Fruit fly (Drosophila melanogaster) whole organism, embryonic: Measurements from ENCODE around the gene Mtp.

Source experiments
- ATbp ChIP-seq: fragments of 200-800 bp; sonication (Bioruptor generic); optimal IDR thresholded peaks from 2 replicates; lab custom pipeline; 2017; ENCODE audit warnings: missing biosample characterization, mild to moderate bottlenecking, missing genetic modification characterization, missing genetic modification reagents
- Adf1 ChIP-seq: fragments of 200-800 bp; sonication (Bioruptor generic); IDR thresholded peaks from 2 replicates; pipeline ENCODE4 v1.3.6; 2022; ENCODE audit warnings: missing biosample characterization, missing genetic modification characterization
- BEAF-32 ChIP-seq: fragments of 200-800 bp; sonication (Bioruptor generic); optimal IDR thresholded peaks from 3 replicates; lab custom pipeline; 2017; ENCODE audit warnings: missing biosample characterization, missing genetic modification characterization, mild to moderate bottlenecking, moderate library complexity, missing genetic modification reagents
- CG11456 ChIP-seq: fragments of 200-800 bp; sonication (Bioruptor generic); IDR thresholded peaks from 3 replicates; pipeline ENCODE4 v1.3.6; 2022; ENCODE audit warnings: missing biosample characterization, missing genetic modification characterization
- CG11696 ChIP-seq: fragments of 200-800 bp; sonication (Bioruptor generic); IDR thresholded peaks from 2 replicates; pipeline ENCODE4 v1.3.6; 2022; ENCODE audit warnings: missing biosample characterization, missing genetic modification characterization
- CG11723 ChIP-seq: fragments of 200-800 bp; sonication (Bioruptor generic); optimal IDR thresholded peaks from 2 replicates; lab custom pipeline; 2017; ENCODE audit warnings: missing biosample characterization, mild to moderate bottlenecking, missing genetic modification characterization
- CG12942 ChIP-seq: fragments of 200-800 bp; sonication (Bioruptor generic); optimal IDR thresholded peaks from 3 replicates; lab custom pipeline; 2016; ENCODE audit warnings: missing biosample characterization, missing genetic modification characterization
- CG15073 ChIP-seq: fragments of 200-800 bp; sonication (Bioruptor generic); optimal IDR thresholded peaks from 2 replicates; lab custom pipeline; 2016; ENCODE audit warnings: missing biosample characterization, missing genetic modification characterization
- CG15514 ChIP-seq: fragments of 200-800 bp; sonication (Bioruptor generic); optimal IDR thresholded peaks from 3 replicates; lab custom pipeline; 2017; ENCODE audit warnings: missing biosample characterization, missing genetic modification characterization, mild to moderate bottlenecking, moderate library complexity, missing genetic modification reagents
- CG17359 ChIP-seq: fragments of 200-800 bp; sonication (Bioruptor generic); optimal IDR thresholded peaks from 3 replicates; lab custom pipeline; 2018; ENCODE audit warnings: missing biosample characterization, mild to moderate bottlenecking, missing genetic modification characterization, moderate library complexity
- CG17612 ChIP-seq: fragments of 200-800 bp; sonication (Bioruptor generic); IDR thresholded peaks from 2 replicates; pipeline ENCODE4 v1.3.6; 2022; ENCODE audit warnings: missing biosample characterization, missing genetic modification characterization
- CG2202 ChIP-seq: fragments of 200-800 bp; sonication (Bioruptor generic); optimal IDR thresholded peaks from 2 replicates; lab custom pipeline; 2018; ENCODE audit warnings: missing biosample characterization, mild to moderate bottlenecking, missing genetic modification characterization
- CG3065 ChIP-seq: fragments of 200-800 bp; sonication (Bioruptor generic); optimal IDR thresholded peaks from 2 replicates; lab custom pipeline; 2016; ENCODE audit warnings: missing biosample characterization, missing genetic modification characterization
- CG3847 ChIP-seq: fragments of 200-800 bp; sonication (Bioruptor generic); IDR thresholded peaks from 2 replicates; pipeline ENCODE4 v1.3.6; 2022; ENCODE audit warnings: missing biosample characterization, missing genetic modification characterization
- CG4328 ChIP-seq: fragments of 200-800 bp; sonication (Bioruptor generic); optimal IDR thresholded peaks from 3 replicates; lab custom pipeline; 2017; ENCODE audit warnings: missing biosample characterization, missing genetic modification reagents, missing genetic modification characterization
- CG4360 ChIP-seq: fragments of 200-800 bp; sonication (Bioruptor generic); IDR thresholded peaks from 2 replicates; pipeline ENCODE4 v1.3.6; 2022; ENCODE audit warnings: missing biosample characterization, missing genetic modification characterization
- CG4730 ChIP-seq: fragments of 200-800 bp; sonication (Bioruptor generic); IDR thresholded peaks from 2 replicates; pipeline ENCODE4 v1.3.6; 2022; ENCODE audit warnings: missing biosample characterization, missing genetic modification characterization
- CG4820 ChIP-seq: fragments of 200-800 bp; sonication (Bioruptor generic); optimal IDR thresholded peaks from 3 replicates; lab custom pipeline; 2016; ENCODE audit warnings: missing biosample characterization, missing genetic modification characterization
- CG5180 ChIP-seq: fragments of 200-800 bp; sonication (Bioruptor generic); optimal IDR thresholded peaks from 3 replicates; lab custom pipeline; 2017; ENCODE audit warnings: missing biosample characterization, missing genetic modification characterization, mild to moderate bottlenecking, moderate library complexity, missing genetic modification reagents
- CG7271 ChIP-seq: fragments of 200-800 bp; sonication (Bioruptor generic); optimal IDR thresholded peaks from 2 replicates; lab custom pipeline; 2018; ENCODE audit warnings: missing biosample characterization, mild to moderate bottlenecking, missing genetic modification characterization, moderate library complexity
- CG8478 ChIP-seq: fragments of >200 bp; optimal IDR thresholded peaks from 2 replicates; lab custom pipeline; 2018
- CG9876 ChIP-seq: fragments of 200-800 bp; sonication (Bioruptor generic); optimal IDR thresholded peaks from 2 replicates; lab custom pipeline; 2016; ENCODE audit warnings: missing biosample characterization, missing genetic modification characterization
- CrebB ChIP-seq: fragments of 200-800 bp; sonication (Bioruptor generic); optimal IDR thresholded peaks from 3 replicates; lab custom pipeline; 2018; ENCODE audit warnings: missing biosample characterization, mild to moderate bottlenecking, missing genetic modification characterization
- Dbx ChIP-seq: fragments of 200-800 bp; sonication (Bioruptor generic); IDR thresholded peaks from 3 replicates; pipeline ENCODE4 v1.3.6; 2022; ENCODE audit warnings: missing biosample characterization, missing genetic modification characterization
- Ets65A ChIP-seq: fragments of 200-800 bp; sonication (Bioruptor generic); peaks from one replicate; lab custom pipeline; 2016; ENCODE audit warnings: missing biosample characterization, missing genetic modification characterization
- Fer1 ChIP-seq: fragments of 200-800 bp; sonication (Bioruptor generic); optimal IDR thresholded peaks from 2 replicates; lab custom pipeline; 2017; ENCODE audit warnings: missing biosample characterization, mild to moderate bottlenecking, missing genetic modification characterization
- Fer2 ChIP-seq: fragments of 200-800 bp; sonication (Bioruptor generic); optimal IDR thresholded peaks from 2 replicates; lab custom pipeline; 2018; ENCODE audit warnings: missing biosample characterization, mild to moderate bottlenecking, missing genetic modification characterization, moderate library complexity
- HLH4C ChIP-seq: fragments of 200-800 bp; sonication (Bioruptor generic); IDR thresholded peaks from 3 replicates; pipeline ENCODE4 v1.3.6; 2022; ENCODE audit warnings: missing biosample characterization, missing genetic modification characterization; ENCODE audit not compliant: partially characterized antibody
- HLH54F ChIP-seq: fragments of 200-800 bp; sonication (Bioruptor generic); optimal IDR thresholded peaks from 3 replicates; lab custom pipeline; 2016; ENCODE audit warnings: missing biosample characterization, missing genetic modification characterization
- MTF-1 ChIP-seq: fragments of 200-800 bp; sonication (Bioruptor generic); optimal IDR thresholded peaks from 2 replicates; lab custom pipeline; 2018; ENCODE audit warnings: missing biosample characterization, mild to moderate bottlenecking, missing genetic modification characterization, borderline replicate concordance
- Xbp1 ChIP-seq: fragments of 200-800 bp; sonication (Bioruptor generic); optimal IDR thresholded peaks from 3 replicates; lab custom pipeline; 2016; ENCODE audit warnings: missing biosample characterization, mild to moderate bottlenecking, missing genetic modification characterization
- ash1 ChIP-seq: fragments of 200-800 bp; sonication (Bioruptor generic); optimal IDR thresholded peaks from 2 replicates; lab custom pipeline; 2018; ENCODE audit warnings: missing biosample characterization, mild to moderate bottlenecking, missing genetic modification characterization
- ato ChIP-seq: fragments of 200-800 bp; sonication (Bioruptor generic); IDR thresholded peaks from 2 replicates; pipeline ENCODE4 v1.3.6; 2022; ENCODE audit warnings: missing biosample characterization, missing genetic modification characterization; ENCODE audit not compliant: partially characterized antibody
- bab2 ChIP-seq: fragments of 200-800 bp; sonication (Bioruptor generic); optimal IDR thresholded peaks from 2 replicates; lab custom pipeline; 2016; ENCODE audit warnings: missing biosample characterization, missing genetic modification characterization
- cas ChIP-seq: fragments of 200-800 bp; sonication (Bioruptor generic); IDR thresholded peaks from 2 replicates; pipeline ENCODE4 v1.3.6; 2022; ENCODE audit warnings: missing biosample characterization, missing genetic modification characterization
- ci ChIP-seq: fragments of 200-800 bp; sonication (Bioruptor generic); IDR thresholded peaks from 3 replicates; pipeline ENCODE4 v1.3.6; 2022; ENCODE audit warnings: missing biosample characterization, missing genetic modification characterization
- ems ChIP-seq: fragments of 200-800 bp; sonication (Bioruptor generic); optimal IDR thresholded peaks from 3 replicates; lab custom pipeline; 2016; ENCODE audit warnings: missing biosample characterization, missing genetic modification characterization
- ewg ChIP-seq: fragments of 200-800 bp; sonication (Bioruptor generic); optimal IDR thresholded peaks from 3 replicates; lab custom pipeline; 2017; ENCODE audit warnings: mild to moderate bottlenecking, missing biosample characterization, missing genetic modification reagents, missing genetic modification characterization
- fd96Cb ChIP-seq: fragments of 200-800 bp; sonication (Bioruptor generic); optimal IDR thresholded peaks from 2 replicates; lab custom pipeline; 2018; ENCODE audit warnings: missing biosample characterization, mild to moderate bottlenecking, missing genetic modification characterization, moderate library complexity
- gcm2 ChIP-seq: fragments of 200-800 bp; sonication (Bioruptor generic); optimal IDR thresholded peaks from 2 replicates; lab custom pipeline; 2016; ENCODE audit warnings: missing biosample characterization, missing genetic modification characterization
- hbn ChIP-seq: fragments of 200-800 bp; sonication (Bioruptor generic); IDR thresholded peaks from 2 replicates; pipeline ENCODE4 v1.3.6; 2022; ENCODE audit warnings: missing biosample characterization, missing genetic modification characterization; ENCODE audit not compliant: partially characterized antibody
- hth ChIP-seq: fragments of >200 bp; optimal IDR thresholded peaks from 2 replicates; lab custom pipeline; 2017; ENCODE audit warnings: inconsistent platforms
- schlank ChIP-seq: fragments of 200-800 bp; sonication (Bioruptor generic); optimal IDR thresholded peaks from 2 replicates; lab custom pipeline; 2018; ENCODE audit warnings: missing biosample characterization, mild to moderate bottlenecking, missing genetic modification characterization
- sens ChIP-seq: fragments of 200-800 bp; sonication (Bioruptor generic); peaks from one replicate; lab custom pipeline; 2016; ENCODE audit warnings: missing biosample characterization, missing genetic modification characterization
- tap ChIP-seq: fragments of 200-800 bp; optimal IDR thresholded peaks from 3 replicates; lab custom pipeline; 2019; ENCODE audit warnings: missing biosample characterization, mild to moderate bottlenecking, missing genetic modification characterization, moderate library complexity
- tio ChIP-seq: fragments of 200-800 bp; sonication (Bioruptor generic); optimal IDR thresholded peaks from 2 replicates; lab custom pipeline; 2017; ENCODE audit warnings: missing biosample characterization, missing genetic modification characterization, inconsistent platforms
- toy ChIP-seq: fragments of 200-800 bp; sonication (Bioruptor generic); IDR thresholded peaks from 2 replicates; pipeline ENCODE4 v1.3.6; 2022; ENCODE audit warnings: missing biosample characterization, missing genetic modification characterization
- unpg ChIP-seq: fragments of 200-800 bp; sonication (Bioruptor generic); optimal IDR thresholded peaks from 3 replicates; lab custom pipeline; 2018; ENCODE audit warnings: missing biosample characterization, mild to moderate bottlenecking, missing genetic modification characterization, moderate library complexity
- vfl ChIP-seq: fragments of 200-800 bp; sonication (Bioruptor generic); optimal IDR thresholded peaks from 2 replicates; lab custom pipeline; 2016; ENCODE audit warnings: missing biosample characterization, missing genetic modification characterization

The Mtp gene

DNA sequence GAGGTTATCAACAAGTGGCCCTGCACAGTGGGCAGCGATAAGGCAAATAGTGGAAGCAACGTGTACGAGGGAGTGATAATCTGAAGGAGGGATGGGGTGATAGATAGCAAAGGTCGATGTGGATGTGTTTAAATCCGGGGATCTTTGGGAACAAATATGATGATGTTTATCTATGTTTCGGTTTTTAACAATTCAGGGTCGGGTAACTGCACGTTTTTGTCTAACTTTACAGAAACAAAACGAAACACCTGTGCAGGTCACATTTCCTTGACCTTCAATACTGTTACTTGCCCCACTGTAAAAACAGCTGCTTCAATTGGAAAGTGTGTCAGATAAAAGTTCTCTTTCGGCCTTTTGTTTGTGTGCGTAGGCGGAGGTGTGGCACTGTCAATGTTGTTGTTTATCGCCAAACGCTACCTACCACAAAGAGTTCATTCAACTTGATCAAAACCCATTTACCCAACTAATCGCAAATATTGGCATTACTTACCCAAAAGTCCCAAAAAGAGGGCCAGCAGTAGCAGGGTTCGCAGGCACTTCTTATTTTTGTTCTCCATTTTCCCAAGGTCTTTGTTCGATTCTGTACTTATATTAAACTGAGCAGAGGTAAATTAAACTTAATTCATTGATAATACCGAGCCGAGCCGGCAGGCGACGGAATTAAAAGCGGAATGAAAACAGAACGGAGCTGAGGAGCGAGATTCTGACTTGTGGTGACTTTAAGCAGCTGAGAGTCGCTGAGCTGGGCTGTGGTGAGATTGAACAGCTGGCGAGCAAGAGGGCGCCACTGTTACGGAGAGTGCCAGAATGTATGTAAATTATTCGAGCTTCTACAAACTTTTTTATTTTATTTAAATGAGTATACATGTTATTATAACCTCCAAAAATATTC, at the start of gene Mtp (continued):
- TF ChIP-seq HLH54F (GFP tag; lab: Kevin White, UChicago) = peak; percentile 79
- TF ChIP-seq vfl (GFP tag; lab: Kevin White, UChicago) = peak; percentile 46
- TF ChIP-seq ems (GFP tag; lab: Kevin White, UChicago) = peak; percentile 76
- peak; percentile 67 for TF ChIP-seq CG3065 (GFP tag; lab: Kevin White, UChicago)
- TF ChIP-seq ash1 = no peak
- TF ChIP-seq CG2202 (tag; lab: Kevin White, UChicago) = peak; percentile 71
- peak; percentile 52 for TF ChIP-seq tap (tag; lab: Kevin White, UChicago)
- TF ChIP-seq CG17612 (GFP tag; lab: Robert Waterston, UW) = no peak
- TF ChIP-seq CG4820 (GFP tag; lab: Kevin White, UChicago) = peak; percentile 77
- no peak for TF ChIP-seq HLH4C
- TF ChIP-seq CrebB (tag; lab: Kevin White, UChicago) = peak; percentile 60
- TF ChIP-seq Adf1 (GFP tag; lab: Robert Waterston, UW) = no peak; the same call in 1 of the 2 replicates
- peak; percentile 77 for TF ChIP-seq bab2 (GFP tag; lab: Kevin White, UChicago)
- peak; percentile 67 for TF ChIP-seq CG12942 (GFP tag; lab: Kevin White, UChicago)
- peak; percentile 58 for TF ChIP-seq CG3847 (GFP tag; lab: Robert Waterston, UW)
- peak; percentile 51 for TF ChIP-seq gcm2 (GFP tag; lab: Kevin White, UChicago)
- TF ChIP-seq Dbx (GFP tag; lab: Robert Waterston, UW) = no peak
- peak; percentile 38 for TF ChIP-seq CG5180 (GFP tag; lab: Kevin White, UChicago)
- TF ChIP-seq CG8478 (lab: Kevin White, UChicago) = no peak
- peak; percentile 22 for TF ChIP-seq BEAF-32 (GFP tag; lab: Kevin White, UChicago)
- TF ChIP-seq hth (lab: Kevin White, UChicago) = no peak
- peak; percentile 61 for TF ChIP-seq unpg (GFP tag; lab: Kevin White, UChicago)
- 0 out of 2 replicates have a peak, but pooled peaks have one; percentile 46 for TF ChIP-seq CG11696 (GFP tag; lab: Robert Waterston, UW)
- peak; percentile 44 for TF ChIP-seq CG4328 (GFP tag; lab: Kevin White, UChicago)
- no peak for TF ChIP-seq CG4730 (GFP tag; lab: Robert Waterston, UW)
- no peak for TF ChIP-seq MTF-1 (GFP tag; lab: Kevin White, UChicago)
- no peak for TF ChIP-seq CG7271 (tag; lab: Kevin White, UChicago)
- TF ChIP-seq hbn (GFP tag; lab: Robert Waterston, UW) = no peak
- TF ChIP-seq CG11723 (GFP tag; lab: Kevin White, UChicago) = peak; percentile 69
- TF ChIP-seq cas (GFP tag; lab: Robert Waterston, UW) = no peak
- 0 out of 2 replicates have a peak, but pooled peaks have one; percentile 21 for TF ChIP-seq ato (GFP tag; lab: Robert Waterston, UW)
- peak; percentile 75 for TF ChIP-seq Xbp1 (GFP tag; lab: Kevin White, UChicago)
- TF ChIP-seq ATbp (GFP tag; lab: Kevin White, UChicago) = peak; percentile 84
- peak; percentile 57 for TF ChIP-seq Fer1 (GFP tag; lab: Kevin White, UChicago)
- no peak for TF ChIP-seq toy (GFP tag; lab: Robert Waterston, UW)
- TF ChIP-seq ci (GFP tag; lab: Robert Waterston, UW) = peak; percentile 76
- peak; percentile 57 for TF ChIP-seq schlank (tag; lab: Kevin White, UChicago)
- peak; percentile 65 for TF ChIP-seq fd96Cb
- peak; percentile 96 for TF ChIP-seq sens (GFP tag; lab: Kevin White, UChicago)
- no peak for TF ChIP-seq CG15073 (GFP tag; lab: Kevin White, UChicago)
- peak; percentile 70 for TF ChIP-seq tio (GFP tag; lab: Kevin White, UChicago)
- 0 out of 2 replicates have a peak, but pooled peaks have one; percentile 23 for TF ChIP-seq CG4360 (GFP tag; lab: Robert Waterston, UW)
- no peak for TF ChIP-seq Fer2 (tag; lab: Kevin White, UChicago)
- peak; percentile 60 for TF ChIP-seq ewg (GFP tag; lab: Kevin White, UChicago)
- peak; percentile 56 for TF ChIP-seq CG17359 (tag; lab: Kevin White, UChicago)
- TF ChIP-seq CG11456 (GFP tag; lab: Robert Waterston, UW) = peak; percentile 61; the same call in 1 of the 3 replicates
- TF ChIP-seq Ets65A (GFP tag; lab: Kevin White, UChicago) = peak; percentile 96
- peak; percentile 51 for TF ChIP-seq CG9876 (GFP tag; lab: Kevin White, UChicago)
- TF ChIP-seq CG15514 (GFP tag; lab: Kevin White, UChicago) = peak; percentile 60
